Fruit fly (Drosophila melanogaster) whole organism, embryonic: ENCODE data around the gene Cyp40.

Source experiments
- Adf1 ChIP-seq: fragments of 200-800 bp; sonication (Bioruptor generic); IDR thresholded peaks from 2 replicates; pipeline ENCODE4 v1.3.6; 2022; ENCODE audit warnings: missing biosample characterization, missing genetic modification characterization
- Atf6 ChIP-seq: fragments of 200-800 bp; sonication (Bioruptor generic); IDR thresholded peaks from 2 replicates; pipeline ENCODE4 v1.3.6; 2022; ENCODE audit warnings: missing biosample characterization, missing genetic modification characterization
- BtbVII ChIP-seq: fragments of 200-800 bp; sonication (Bioruptor generic); optimal IDR thresholded peaks from 3 replicates; lab custom pipeline; 2017; ENCODE audit warnings: missing biosample characterization, mild to moderate bottlenecking, missing genetic modification characterization
- CG11695 ChIP-seq: fragments of 200-800 bp; sonication (Bioruptor generic); IDR thresholded peaks from 3 replicates; pipeline ENCODE4 v1.3.6; 2022; ENCODE audit warnings: missing biosample characterization, missing genetic modification characterization
- CG13287 ChIP-seq: fragments of 200-800 bp; sonication (Bioruptor generic); IDR thresholded peaks from 2 replicates; pipeline ENCODE4 v1.3.6; 2022; ENCODE audit warnings: missing biosample characterization, missing genetic modification characterization; ENCODE audit not compliant: partially characterized antibody
- CG1603 ChIP-seq: fragments of 200-800 bp; sonication (Bioruptor generic); optimal IDR thresholded peaks from 2 replicates; lab custom pipeline; 2019; ENCODE audit warnings: missing biosample characterization, mild to moderate bottlenecking, missing genetic modification characterization, moderate library complexity
- CG17385 ChIP-seq: fragments of 200-800 bp; sonication (Bioruptor generic); optimal IDR thresholded peaks from 3 replicates; lab custom pipeline; 2018; ENCODE audit warnings: missing biosample characterization, mild to moderate bottlenecking, missing genetic modification characterization
- CG17912 ChIP-seq: fragments of 200-800 bp; sonication (Bioruptor generic); optimal IDR thresholded peaks from 2 replicates; lab custom pipeline; 2018; ENCODE audit warnings: missing biosample characterization, mild to moderate bottlenecking, missing genetic modification characterization
- CG2678 ChIP-seq: fragments of 200-800 bp; sonication (Bioruptor generic); optimal IDR thresholded peaks from 3 replicates; lab custom pipeline; 2019; ENCODE audit warnings: missing biosample characterization, mild to moderate bottlenecking, missing genetic modification characterization, moderate library complexity
- CG31388 ChIP-seq: fragments of 200-800 bp; sonication (Bioruptor generic); optimal IDR thresholded peaks from 2 replicates; lab custom pipeline; 2016; ENCODE audit warnings: missing biosample characterization, missing genetic modification characterization
- CG34224 ChIP-seq: fragments of 200-800 bp; sonication (Bioruptor generic); IDR thresholded peaks from 3 replicates; pipeline ENCODE4 v1.3.6; 2022; ENCODE audit warnings: missing biosample characterization, missing genetic modification characterization; ENCODE audit not compliant: partially characterized antibody
- CG3995 ChIP-seq: fragments of 200-800 bp; sonication (Bioruptor generic); optimal IDR thresholded peaks from 3 replicates; lab custom pipeline; 2016; ENCODE audit warnings: missing biosample characterization, missing genetic modification characterization
- CG8478 ChIP-seq: fragments of >200 bp; optimal IDR thresholded peaks from 2 replicates; lab custom pipeline; 2018
- CG8924 ChIP-seq: fragments of 200-800 bp; optimal IDR thresholded peaks from 3 replicates; lab custom pipeline; 2019; ENCODE audit warnings: missing biosample characterization, mild to moderate bottlenecking, missing genetic modification characterization, moderate library complexity
- CG9215 ChIP-seq: fragments of 200-800 bp; sonication (Bioruptor generic); IDR thresholded peaks from 2 replicates; pipeline ENCODE4 v1.3.6; 2022; ENCODE audit warnings: missing biosample characterization, missing genetic modification characterization
- CG9797 ChIP-seq: fragments of 200-800 bp; sonication (Bioruptor generic); optimal IDR thresholded peaks from 3 replicates; lab custom pipeline; 2018; ENCODE audit warnings: missing biosample characterization, mild to moderate bottlenecking, missing genetic modification characterization
- Camta ChIP-seq: fragments of 200-800 bp; sonication (Bioruptor generic); optimal IDR thresholded peaks from 2 replicates; lab custom pipeline; 2016; ENCODE audit warnings: missing biosample characterization, missing genetic modification characterization
- CoRest ChIP-seq: fragments of 200-800 bp; sonication (Bioruptor generic); optimal IDR thresholded peaks from 3 replicates; lab custom pipeline; 2018; ENCODE audit warnings: missing biosample characterization, mild to moderate bottlenecking, missing genetic modification characterization, moderate library complexity
- Doc3 ChIP-seq: fragments of 200-800 bp; sonication (Bioruptor generic); IDR thresholded peaks from 3 replicates; pipeline ENCODE4 v1.3.6; 2022; ENCODE audit warnings: missing biosample characterization, missing genetic modification characterization; ENCODE audit not compliant: partially characterized antibody
- Drgx ChIP-seq: fragments of 200-800 bp; sonication (Bioruptor generic); IDR thresholded peaks from 2 replicates; pipeline ENCODE4 v1.3.6; 2022; ENCODE audit warnings: missing biosample characterization, missing genetic modification characterization
- Fer1 ChIP-seq: fragments of 200-800 bp; sonication (Bioruptor generic); optimal IDR thresholded peaks from 2 replicates; lab custom pipeline; 2017; ENCODE audit warnings: missing biosample characterization, mild to moderate bottlenecking, missing genetic modification characterization
- HmgZ ChIP-seq: fragments of 200-800 bp; sonication (Bioruptor generic); optimal IDR thresholded peaks from 2 replicates; lab custom pipeline; 2018; ENCODE audit warnings: missing biosample characterization, mild to moderate bottlenecking, missing genetic modification characterization
- PHDP ChIP-seq: fragments of 200-800 bp; sonication (Bioruptor generic); optimal IDR thresholded peaks from 3 replicates; lab custom pipeline; 2018; ENCODE audit warnings: missing biosample characterization, mild to moderate bottlenecking, missing genetic modification characterization, moderate library complexity
- Pdp1 ChIP-seq, 2 experiments: fragments of 200-800 bp; sonication (Bioruptor generic); optimal IDR thresholded peaks; 3 replicates each; lab custom pipeline; 2016; ENCODE audit warnings: missing biosample characterization in 2 of 2, missing genetic modification characterization in 2 of 2, mild to moderate bottlenecking in 1 of 2, moderate library complexity in 1 of 2
- Ravus ChIP-seq: fragments of 200-800 bp; sonication (Bioruptor generic); IDR thresholded peaks from 2 replicates; pipeline ENCODE4 v1.3.6; 2022; ENCODE audit warnings: missing biosample characterization, missing genetic modification characterization
- Sry-δ ChIP-seq: fragments of 200-800 bp; sonication (Bioruptor generic); optimal IDR thresholded peaks from 2 replicates; lab custom pipeline; 2016; ENCODE audit warnings: missing biosample characterization, missing genetic modification characterization
- Trl ChIP-seq, 3 experiments: fragments of >200 bp in 2 of 3; fragments of 200-800 bp in 1 of 3; sonication (Bioruptor generic) in 1 of 3; optimal IDR thresholded peaks; 2 replicates in 1 of 3; 3 replicates in 2 of 3; lab custom pipeline; 2016 to 2017; ENCODE audit warnings: missing biosample characterization in 1 of 3, missing genetic modification characterization in 1 of 3
- YL-1 ChIP-seq: fragments of 200-800 bp; sonication (Bioruptor generic); optimal IDR thresholded peaks from 3 replicates; lab custom pipeline; 2017; ENCODE audit warnings: missing biosample characterization, mild to moderate bottlenecking, missing genetic modification characterization
- bsh ChIP-seq, 2 experiments: fragments of 200-800 bp; sonication (Bioruptor generic); optimal IDR thresholded peaks; 2 replicates each; lab custom pipeline; 2017 to 2018; ENCODE audit warnings: mild to moderate bottlenecking in 2 of 2, missing biosample characterization in 2 of 2, missing genetic modification characterization in 2 of 2, moderate library complexity in 1 of 2
- chinmo ChIP-seq: fragments of 200-800 bp; sonication (Bioruptor generic); IDR thresholded peaks from 4 replicates; pipeline ENCODE4 v1.3.6; 2022; ENCODE audit warnings: missing biosample characterization, missing genetic modification characterization; ENCODE audit not compliant: partially characterized antibody
- eve ChIP-seq, 2 experiments: fragments of >200 bp; optimal IDR thresholded peaks; 2 replicates each; lab custom pipeline; 2017; ENCODE audit warnings: missing biosample characterization in 2 of 2, missing genetic modification characterization in 2 of 2
- fd64A ChIP-seq: fragments of 200-800 bp; sonication (Bioruptor generic); optimal IDR thresholded peaks from 3 replicates; lab custom pipeline; 2018; ENCODE audit warnings: missing biosample characterization, mild to moderate bottlenecking, missing genetic modification characterization
- ftz-f1 ChIP-seq: fragments of 200-800 bp; sonication (Bioruptor generic); optimal IDR thresholded peaks from 2 replicates; lab custom pipeline; 2016; ENCODE audit warnings: missing biosample characterization, missing genetic modification characterization
- gem ChIP-seq: fragments of 200-800 bp; sonication (Bioruptor generic); optimal IDR thresholded peaks from 2 replicates; lab custom pipeline; 2019; ENCODE audit warnings: missing biosample characterization, mild to moderate bottlenecking, missing genetic modification characterization, moderate library complexity
- gt ChIP-seq: fragments of 200-800 bp; sonication (Bioruptor generic); IDR thresholded peaks from 2 replicates; pipeline ENCODE4 v1.3.6; 2022; ENCODE audit warnings: missing biosample characterization, missing genetic modification characterization
- hbn ChIP-seq: fragments of 200-800 bp; sonication (Bioruptor generic); IDR thresholded peaks from 2 replicates; pipeline ENCODE4 v1.3.6; 2022; ENCODE audit warnings: missing biosample characterization, missing genetic modification characterization; ENCODE audit not compliant: partially characterized antibody
- ind ChIP-seq: fragments of 200-800 bp; sonication (Bioruptor generic); optimal IDR thresholded peaks from 3 replicates; lab custom pipeline; 2016; ENCODE audit warnings: missing biosample characterization, missing genetic modification characterization
- klu ChIP-seq: fragments of 200-800 bp; sonication (Bioruptor generic); IDR thresholded peaks from 2 replicates; pipeline ENCODE4 v1.3.6; 2022; ENCODE audit warnings: missing biosample characterization, missing genetic modification characterization
- lola ChIP-seq, 3 experiments: fragments of >200 bp in 2 of 3; fragments of 200-800 bp in 1 of 3; sonication (Bioruptor generic) in 1 of 3; optimal IDR thresholded peaks; 2 replicates each; lab custom pipeline; 2017 to 2019; ENCODE audit warnings: missing biosample characterization in 3 of 3, missing genetic modification characterization in 3 of 3, mild to moderate bottlenecking in 1 of 3, moderate library complexity in 1 of 3
- mirr ChIP-seq: fragments of 200-800 bp; sonication (Bioruptor generic); optimal IDR thresholded peaks from 3 replicates; lab custom pipeline; 2018; ENCODE audit warnings: missing biosample characterization, mild to moderate bottlenecking, missing genetic modification characterization
- pita ChIP-seq: fragments of 200-800 bp; sonication (Bioruptor generic); optimal IDR thresholded peaks from 2 replicates; lab custom pipeline; 2017; ENCODE audit warnings: missing biosample characterization, mild to moderate bottlenecking, missing genetic modification characterization
- prd ChIP-seq, 3 experiments: fragments of >200 bp in 2 of 3; fragments of 200-800 bp in 1 of 3; sonication (Bioruptor generic) in 1 of 3; optimal IDR thresholded peaks in 2 of 3; IDR thresholded peaks in 1 of 3; 2 replicates in 2 of 3; 3 replicates in 1 of 3; pipeline versions ENCODE4 v1.3.6 to Lab custom; 2017 to 2022; ENCODE audit warnings: missing biosample characterization in 1 of 3, missing genetic modification characterization in 1 of 3
- salm ChIP-seq: fragments of 200-800 bp; sonication (Bioruptor generic); optimal IDR thresholded peaks from 2 replicates; lab custom pipeline; 2018; ENCODE audit warnings: missing biosample characterization, mild to moderate bottlenecking, missing genetic modification characterization
- schlank ChIP-seq: fragments of 200-800 bp; sonication (Bioruptor generic); optimal IDR thresholded peaks from 2 replicates; lab custom pipeline; 2018; ENCODE audit warnings: missing biosample characterization, mild to moderate bottlenecking, missing genetic modification characterization
- sd ChIP-seq: fragments of 200-800 bp; sonication (Bioruptor generic); optimal IDR thresholded peaks from 3 replicates; lab custom pipeline; 2018; ENCODE audit warnings: missing biosample characterization, mild to moderate bottlenecking, missing genetic modification characterization, moderate library complexity
- sima ChIP-seq: fragments of 200-800 bp; sonication (Bioruptor generic); optimal IDR thresholded peaks from 2 replicates; lab custom pipeline; 2016; ENCODE audit warnings: missing biosample characterization, missing genetic modification characterization
- sr ChIP-seq: fragments of 200-800 bp; sonication (Bioruptor generic); IDR thresholded peaks from 3 replicates; pipeline ENCODE4 v1.3.6; 2022; ENCODE audit warnings: missing biosample characterization, missing genetic modification characterization
- yki ChIP-seq: fragments of >200 bp; optimal IDR thresholded peaks from 3 replicates; lab custom pipeline; 2018

Cyp40 gene

DNA sequence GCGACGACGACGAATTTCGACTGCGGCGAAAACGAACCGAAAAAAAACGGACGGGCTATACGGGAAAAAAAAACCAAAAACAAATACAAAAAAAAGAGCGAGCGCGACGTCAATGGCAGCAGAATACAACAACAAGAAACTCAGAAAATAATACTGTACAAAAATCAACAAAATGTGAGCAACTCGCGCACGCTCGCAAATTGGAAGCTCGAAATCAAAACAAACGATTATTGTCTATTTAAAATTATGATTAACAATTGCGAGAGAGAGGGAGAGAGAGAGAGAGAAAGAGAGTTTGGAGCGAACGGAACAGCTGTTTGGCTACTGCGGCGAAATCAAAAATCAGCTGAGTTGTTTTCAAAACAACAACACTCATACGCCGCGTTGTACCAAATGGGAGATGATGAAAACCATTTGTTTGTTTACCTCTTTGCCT is 47.1 kb downstream of the Cyp40 start (continued):
- TF ChIP-seq BtbVII (GFP tag; lab: Kevin White, UChicago) (peak; percentile 48), Adf1 (peak; percentile 70; the same call in 1 of the 2 replicates), prd (optimal IDR thresholded peaks at IDR 0.05; lab: Kevin White, UChicago) (no peak), prd (GFP tag; IDR thresholded peaks at IDR 0.05; lab: Robert Waterston, UW) (no peak), Fer1 (GFP tag; lab: Kevin White, UChicago) (peak; percentile 49), chinmo (GFP tag; lab: Robert Waterston, UW) (peak; percentile 77; the same call in 1 of the 4 replicates), Camta (no peak), sima (GFP tag; lab: Kevin White, UChicago) (no peak), Doc3 (GFP tag; lab: Robert Waterston, UW) (peak; percentile 56; the same call in 2 of the 3 replicates), ind (GFP tag; lab: Kevin White, UChicago) (no peak), PHDP (peak; percentile 10), CG13287 (GFP tag; lab: Robert Waterston, UW) (peak; percentile 72), Atf6 (0 out of 2 replicates have a peak, but pooled peaks have one; percentile 48), sd (peak; percentile 25), CG34224 (GFP tag; lab: Robert Waterston, UW) (peak; percentile 72), CG1603 (no peak), CG17385 (peak; percentile 22), CG31388 (GFP tag; lab: Kevin White, UChicago) (no peak), CG8478 (no peak), CG8924 (tag; lab: Kevin White, UChicago) (peak; percentile 23), lola (GFP tag; optimal IDR thresholded peaks at IDR 0.05; lab: Kevin White, UChicago) (no peak), Trl (optimal IDR thresholded peaks at IDR 0.05; lab: Kevin White, UChicago) (peak; percentile 64 to 98), Trl (GFP tag; optimal IDR thresholded peaks at IDR 0.05; lab: Kevin White, UChicago) (peak; percentile 18), CG2678 (tag; lab: Kevin White, UChicago) (peak; percentile 12), mirr (GFP tag; lab: Kevin White, UChicago) (peak; percentile 6), hbn (GFP tag; lab: Robert Waterston, UW) (peak; percentile 51), YL-1 (GFP tag; lab: Kevin White, UChicago) (no peak), salm (tag; lab: Kevin White, UChicago) (peak; percentile 22)
- TF ChIP-seq, all 482 proteins: peak for 42

DNA sequence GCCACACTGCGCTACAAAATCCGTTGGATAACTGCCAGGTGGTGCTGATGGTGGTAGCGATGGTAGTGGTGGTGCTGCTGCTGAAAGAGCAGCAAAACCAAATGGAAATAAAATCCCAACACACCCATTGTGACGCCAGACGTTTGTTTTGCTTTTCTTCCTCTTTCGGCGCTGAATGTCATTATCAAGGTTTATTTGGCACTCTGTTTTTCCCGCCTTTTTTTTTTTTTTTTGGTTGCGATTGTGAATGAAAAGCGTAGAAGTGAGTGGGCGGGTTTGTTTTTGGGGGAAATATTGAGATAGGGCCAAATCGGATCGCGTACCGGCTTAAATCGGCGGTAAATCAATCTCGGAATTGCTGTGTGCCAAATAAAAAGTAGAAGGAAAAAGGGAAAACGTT is 48.8 kb downstream of the Cyp40 start:
- TF ChIP-seq HmgZ (tag; lab: Kevin White, UChicago) (no peak), CG9797 (no peak), eve (GFP tag; optimal IDR thresholded peaks at IDR 0.05; lab: Kevin White, UChicago) (no peak), CG9215 (no peak), Ravus (no peak), bsh (GFP tag; optimal IDR thresholded peaks at IDR 0.05; lab: Kevin White, UChicago) (no peak), gem (no peak), CG34224 (GFP tag; lab: Robert Waterston, UW) (no peak), yki (no peak), sr (GFP tag; lab: Robert Waterston, UW) (peak; percentile 56; the same call in 1 of the 3 replicates), Atf6 (no peak), gt (GFP tag; lab: Robert Waterston, UW) (no peak), Sry-δ (GFP tag; lab: Kevin White, UChicago) (no peak), CG3995 (GFP tag; lab: Kevin White, UChicago) (no peak), Drgx (0 out of 2 replicates have a peak, but pooled peaks have one; percentile 9), Pdp1 (GFP tag; optimal IDR thresholded peaks at IDR 0.05; lab: Kevin White, UChicago) (no peak), fd64A (GFP tag; lab: Kevin White, UChicago) (no peak), CoRest (tag; lab: Kevin White, UChicago) (no peak), klu (no peak), CG17385 (peak; percentile 37), CG11695 (GFP tag; lab: Robert Waterston, UW) (no peak), schlank (tag; lab: Kevin White, UChicago) (no peak), ftz-f1 (GFP tag; lab: Kevin White, UChicago) (peak; percentile 4), CG17912 (GFP tag; lab: Kevin White, UChicago) (no peak), pita (GFP tag; lab: Kevin White, UChicago) (no peak)
- TF ChIP-seq, all 482 proteins: peak for 4
